Fruit fly (Drosophila melanogaster) whole organism, wandering third instar larva: ENCODE data around the gene pxb.
A peak's percentile ranks its signal among the peaks of the same experiment; 100 is the strongest.

Experiments used
- Abd-B ChIP-seq: fragments of >200 bp; optimal IDR thresholded peaks from 2 replicates; lab custom pipeline; 2017; ENCODE audit warnings: missing biosample characterization, missing genetic modification characterization
- CG32264 ChIP-seq: fragments of 200-800 bp; sonication (Bioruptor generic); optimal IDR thresholded peaks from 2 replicates; lab custom pipeline; 2016; ENCODE audit warnings: missing biosample characterization, missing genetic modification characterization
- CG9705 ChIP-seq: fragments of 200-800 bp; sonication (Bioruptor generic); optimal IDR thresholded peaks from 2 replicates; lab custom pipeline; 2018; ENCODE audit warnings: missing biosample characterization, mild to moderate bottlenecking, missing genetic modification characterization
- CrebA ChIP-seq: fragments of 200-800 bp; sonication (Bioruptor generic); optimal IDR thresholded peaks from 2 replicates; lab custom pipeline; 2016; ENCODE audit warnings: missing biosample characterization, mild to moderate bottlenecking, missing genetic modification characterization, borderline replicate concordance
- Dif ChIP-seq: fragments of 200-275, 200-300 bp; sonication (Bioruptor generic); optimal IDR thresholded peaks from 2 replicates; lab custom pipeline; 2018; ENCODE audit warnings: missing biosample characterization, missing genetic modification characterization; ENCODE audit not compliant: partially characterized antibody
- GATAd ChIP-seq: sonication (Bioruptor generic); optimal IDR thresholded peaks from 2 replicates; lab custom pipeline; 2016; ENCODE audit warnings: missing biosample characterization, missing genetic modification characterization
- HLH106 ChIP-seq: fragments of 200-800 bp; optimal IDR thresholded peaks from 3 replicates; lab custom pipeline; 2019; ENCODE audit warnings: missing biosample characterization, mild to moderate bottlenecking, missing genetic modification characterization, moderate library complexity
- Hnf4 ChIP-seq: fragments of 200-800 bp; sonication (Bioruptor generic); optimal IDR thresholded peaks from 2 replicates; lab custom pipeline; 2016; ENCODE audit warnings: missing biosample characterization, mild to moderate bottlenecking, missing genetic modification characterization
- Hr78 ChIP-seq: fragments of >200 bp; optimal IDR thresholded peaks from 2 replicates; lab custom pipeline; 2017; ENCODE audit warnings: missing biosample characterization, missing genetic modification characterization
- Hr83 ChIP-seq: fragments of 200-300 bp; sonication (Bioruptor generic); optimal IDR thresholded peaks from 2 replicates; lab custom pipeline; 2016; ENCODE audit warnings: missing biosample characterization, mild to moderate bottlenecking, missing genetic modification characterization, moderate library complexity; ENCODE audit not compliant: poor library complexity, severe bottlenecking
- Jra ChIP-seq: sonication (Bioruptor generic); optimal IDR thresholded peaks from 2 replicates; lab custom pipeline; 2016; ENCODE audit warnings: missing biosample characterization, missing genetic modification characterization
- N ChIP-seq: fragments of >200 bp; optimal IDR thresholded peaks from 2 replicates; lab custom pipeline; 2018; ENCODE audit warnings: missing biosample characterization, missing external identifiers, missing genetic modification characterization
- OdsH ChIP-seq: fragments of 200-800 bp; sonication (Bioruptor generic); optimal IDR thresholded peaks from 2 replicates; lab custom pipeline; 2016; ENCODE audit warnings: missing biosample characterization, mild to moderate bottlenecking, missing genetic modification characterization
- Sp1 ChIP-seq: fragments of 200-800 bp; sonication (Bioruptor generic); optimal IDR thresholded peaks from 3 replicates; lab custom pipeline; 2019; ENCODE audit warnings: missing biosample characterization, mild to moderate bottlenecking, missing genetic modification characterization, moderate library complexity
- Vsx2 ChIP-seq: fragments of 200-300, 225-300 bp; sonication (Bioruptor generic); optimal IDR thresholded peaks from 2 replicates; lab custom pipeline; 2018; ENCODE audit warnings: missing biosample characterization, missing genetic modification characterization; ENCODE audit not compliant: partially characterized antibody
- brk ChIP-seq: fragments of 200-800 bp; sonication (Bioruptor generic); optimal IDR thresholded peaks from 2 replicates; lab custom pipeline; 2016; ENCODE audit warnings: missing biosample characterization, mild to moderate bottlenecking, missing genetic modification characterization
- dl ChIP-seq, 2 experiments: fragments of 175-275, 200-275 bp in 1 of 2; fragments of 200-275 bp in 1 of 2; sonication (Bioruptor generic); optimal IDR thresholded peaks; lab custom pipeline; 2018; ENCODE audit warnings: mild to moderate bottlenecking in 2 of 2, missing biosample characterization in 2 of 2, missing genetic modification characterization in 2 of 2, moderate library complexity in 2 of 2; ENCODE audit not compliant: partially characterized antibody in 2 of 2, insufficient read depth in 1 of 2
- dsf ChIP-seq: sonication (Bioruptor generic); optimal IDR thresholded peaks from 2 replicates; lab custom pipeline; 2016; ENCODE audit warnings: missing biosample characterization, missing genetic modification characterization, borderline replicate concordance
- fru ChIP-seq: fragments of 200-800 bp; sonication (Bioruptor generic); optimal IDR thresholded peaks from 3 replicates; lab custom pipeline; 2016; ENCODE audit warnings: missing biosample characterization, mild to moderate bottlenecking, missing genetic modification characterization
- h ChIP-seq: fragments of 200-800 bp; sonication (Bioruptor generic); optimal IDR thresholded peaks from 3 replicates; lab custom pipeline; 2016; ENCODE audit warnings: missing biosample characterization, mild to moderate bottlenecking, missing genetic modification characterization
- lola ChIP-seq: fragments of >200 bp; optimal IDR thresholded peaks from 2 replicates; lab custom pipeline; 2017; ENCODE audit warnings: missing biosample characterization, missing genetic modification characterization
- pan ChIP-seq: fragments of >200 bp; optimal IDR thresholded peaks from 2 replicates; lab custom pipeline; 2017
- psq ChIP-seq: fragments of 200-800 bp; sonication (Bioruptor generic); optimal IDR thresholded peaks from 3 replicates; lab custom pipeline; 2017; ENCODE audit warnings: missing biosample characterization, mild to moderate bottlenecking, missing genetic modification characterization, moderate library complexity
- rgr ChIP-seq: fragments of 200-800 bp; sonication (Bioruptor generic); optimal IDR thresholded peaks from 3 replicates; lab custom pipeline; 2016; ENCODE audit warnings: missing biosample characterization, mild to moderate bottlenecking, missing genetic modification characterization
- sage ChIP-seq: fragments of 200-800 bp; sonication (Bioruptor generic); optimal IDR thresholded peaks from 2 replicates; lab custom pipeline; 2016; ENCODE audit warnings: missing biosample characterization, mild to moderate bottlenecking, missing genetic modification characterization
- sv ChIP-seq: fragments of 200-800 bp; sonication (Bioruptor generic); optimal IDR thresholded peaks from 3 replicates; lab custom pipeline; 2016; ENCODE audit warnings: missing biosample characterization, missing genetic modification characterization
- tai ChIP-seq: sonication (Bioruptor generic); optimal IDR thresholded peaks from 2 replicates; lab custom pipeline; 2016; ENCODE audit warnings: missing biosample characterization, missing genetic modification characterization
- usp ChIP-seq: fragments of >200 bp; optimal IDR thresholded peaks from 2 replicates; lab custom pipeline; 2017; ENCODE audit warnings: missing biosample characterization, missing genetic modification characterization
- woc ChIP-seq: sonication (Bioruptor generic); optimal IDR thresholded peaks from 2 replicates; lab custom pipeline; 2016; ENCODE audit warnings: missing biosample characterization, mild to moderate bottlenecking, missing genetic modification characterization

The pxb gene

DNA sequence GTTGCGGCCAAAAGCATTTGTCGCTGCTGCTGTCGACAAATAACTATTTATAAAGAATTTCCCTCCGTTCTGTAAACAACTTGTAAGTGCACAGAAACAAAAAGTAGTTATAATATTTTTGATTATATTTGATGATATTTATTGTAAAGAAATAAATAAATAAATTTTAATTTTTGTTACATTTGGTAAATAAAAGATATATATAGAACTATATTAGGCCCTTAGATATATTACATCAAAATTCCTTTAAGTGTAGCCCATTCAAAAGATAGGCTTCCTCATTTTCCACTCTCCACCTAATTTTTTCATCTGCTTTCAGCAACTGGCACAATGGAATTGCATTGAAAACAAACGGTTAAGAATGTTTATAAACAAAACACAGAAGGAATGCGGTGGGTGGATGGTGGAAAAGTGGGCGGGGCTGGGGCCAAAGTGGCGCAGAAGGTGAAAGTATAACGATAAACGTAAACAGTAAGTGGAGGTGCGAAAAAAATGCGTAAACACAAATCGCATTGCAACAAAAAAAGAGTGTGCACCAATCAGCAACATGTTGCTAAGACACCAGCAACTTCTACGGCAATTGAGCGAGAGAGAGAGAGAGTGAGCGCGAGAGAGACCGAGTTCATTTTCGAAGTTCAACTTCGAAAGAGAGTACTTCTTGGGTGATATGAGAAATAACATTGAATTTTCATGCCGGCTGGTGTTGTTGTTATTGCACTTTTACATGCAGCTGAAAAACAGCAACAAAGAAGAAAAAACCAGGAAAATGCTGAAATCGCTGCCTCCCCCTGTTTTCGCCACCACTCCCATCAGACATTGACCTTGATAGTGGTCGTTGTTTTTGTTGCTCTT is 1.4 kb upstream of the pxb start:
- TF ChIP-seq Dif (peak; percentile 81), h (GFP tag; lab: Kevin White, UChicago) (no peak), dl (GFP tag; optimal IDR thresholded peaks at IDR 0.05; lab: Kevin White, UChicago; ENCODE audit: insufficient read depth in 1 of 2, partially characterized antibody in 2 of 2) (peak; percentile 59 to 80)

DNA sequence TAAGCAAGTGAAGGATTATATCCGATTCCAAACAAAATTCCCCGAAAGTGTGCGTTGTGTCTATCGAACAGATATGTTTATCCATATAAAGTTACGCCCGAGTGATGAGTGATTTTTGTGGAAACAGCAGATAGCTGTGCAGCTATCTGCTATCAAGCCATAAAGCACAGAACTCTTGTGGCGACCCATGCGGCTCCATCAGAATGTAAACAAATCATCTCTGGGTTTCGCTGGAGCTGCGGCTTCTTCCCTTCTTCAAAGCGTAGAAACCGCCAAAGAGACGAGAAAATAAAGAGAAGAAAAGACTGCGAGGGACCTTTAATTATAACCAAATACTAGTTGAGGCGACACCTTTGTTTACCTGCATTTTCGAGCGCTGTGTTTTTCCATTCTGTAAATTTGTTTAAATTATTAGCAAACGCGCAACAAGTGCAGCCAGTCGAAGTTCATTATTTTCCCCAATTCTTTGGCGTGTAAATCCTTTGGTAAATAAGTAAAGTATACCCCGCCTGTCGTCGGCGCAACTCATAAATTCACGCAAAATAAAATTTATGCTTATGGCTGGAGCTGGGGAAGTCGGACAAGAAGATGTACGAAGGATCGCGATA is 1.0 kb downstream of the pxb start:
- no peak for TF ChIP-seq dl (GFP tag; optimal IDR thresholded peaks at IDR 0.05; lab: Kevin White, UChicago; ENCODE audit: insufficient read depth in 1 of 2, partially characterized antibody in 2 of 2)
- no peak for TF ChIP-seq tai (GFP tag; lab: Kevin White, UChicago)
- TF ChIP-seq psq (GFP tag; lab: Kevin White, UChicago) = no peak
- no peak for TF ChIP-seq HLH106 (tag; lab: Kevin White, UChicago)
- no peak for TF ChIP-seq Jra (GFP tag; lab: Kevin White, UChicago)
- no peak for TF ChIP-seq Hr78 (GFP tag; lab: Kevin White, UChicago)
- no peak for TF ChIP-seq OdsH
- no peak for TF ChIP-seq woc (GFP tag; lab: Kevin White, UChicago)
- no peak for TF ChIP-seq Sp1 (GFP tag; lab: Kevin White, UChicago)
- TF ChIP-seq lola (GFP tag; lab: Kevin White, UChicago) = no peak
- TF ChIP-seq Hr83 (GFP tag; lab: Kevin White, UChicago) = no peak
- no peak for TF ChIP-seq usp (GFP tag; lab: Kevin White, UChicago)
- TF ChIP-seq Abd-B (GFP tag; lab: Kevin White, UChicago) = no peak
- TF ChIP-seq Hnf4 = no peak
- no peak for TF ChIP-seq pan (lab: Kevin White, UChicago)
- TF ChIP-seq, all 38 proteins: peak for 0

DNA sequence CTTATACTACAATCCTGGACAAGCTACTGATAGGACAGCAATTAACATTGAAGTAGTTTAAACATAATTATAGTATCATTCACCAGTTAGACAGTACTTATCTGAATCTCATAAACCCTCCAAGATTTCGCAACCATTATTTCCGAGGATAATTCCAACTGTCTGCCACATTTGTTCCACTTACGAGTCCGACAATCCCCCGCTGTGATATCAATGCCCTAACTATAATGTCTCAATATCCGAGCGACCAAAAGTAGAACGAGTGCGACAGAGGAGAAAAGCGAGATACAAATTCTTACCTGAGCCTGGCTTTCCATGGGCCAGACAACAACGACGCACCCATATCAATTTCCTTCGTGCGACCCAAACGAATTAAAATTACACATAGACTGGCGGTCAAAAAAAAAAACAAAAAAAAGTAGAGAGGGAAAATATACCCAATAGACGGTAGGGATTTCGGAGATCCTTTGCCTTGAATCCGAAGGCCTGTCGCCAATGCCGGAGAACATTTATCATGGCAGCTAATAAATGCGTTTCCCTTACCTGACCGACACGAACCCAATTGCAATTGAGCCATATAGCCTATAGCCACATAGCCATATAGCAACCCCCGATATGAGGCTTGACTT is 3.0 kb downstream of the pxb start:
- TF ChIP-seq CG32264 (GFP tag; lab: Kevin White, UChicago) (no peak), rgr (no peak), CrebA (no peak), brk (no peak), usp (GFP tag; lab: Kevin White, UChicago) (no peak), Dif (no peak), GATAd (no peak), Vsx2 (no peak), psq (GFP tag; lab: Kevin White, UChicago) (no peak)
- TF ChIP-seq, all 38 proteins: peak for 0

DNA sequence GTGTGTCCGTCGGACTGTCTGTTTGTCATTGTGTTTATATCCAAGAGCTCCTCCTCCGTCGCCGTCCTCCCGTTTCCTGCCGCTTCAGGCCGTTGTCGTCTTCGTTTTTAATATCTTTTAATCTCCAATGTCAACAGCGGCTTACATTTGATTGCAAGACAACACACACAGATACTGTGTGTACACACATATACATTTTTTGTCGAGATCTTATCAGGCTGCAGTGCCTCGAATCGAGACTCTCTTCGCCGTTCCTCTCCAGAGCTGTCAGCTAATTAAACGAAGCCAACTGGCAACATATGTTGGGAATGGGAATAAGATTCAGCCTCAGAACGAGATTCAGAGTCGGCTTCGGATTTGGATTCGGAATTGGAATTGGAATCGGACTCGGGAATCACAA is 4.6 kb downstream of the pxb start:
- TF ChIP-seq sv (GFP tag; lab: Kevin White, UChicago) (no peak), N (no peak), pan (lab: Kevin White, UChicago) (no peak), Vsx2 (peak; percentile 24), Abd-B (GFP tag; lab: Kevin White, UChicago) (no peak), dsf (GFP tag; lab: Kevin White, UChicago) (no peak), sage (no peak)

DNA sequence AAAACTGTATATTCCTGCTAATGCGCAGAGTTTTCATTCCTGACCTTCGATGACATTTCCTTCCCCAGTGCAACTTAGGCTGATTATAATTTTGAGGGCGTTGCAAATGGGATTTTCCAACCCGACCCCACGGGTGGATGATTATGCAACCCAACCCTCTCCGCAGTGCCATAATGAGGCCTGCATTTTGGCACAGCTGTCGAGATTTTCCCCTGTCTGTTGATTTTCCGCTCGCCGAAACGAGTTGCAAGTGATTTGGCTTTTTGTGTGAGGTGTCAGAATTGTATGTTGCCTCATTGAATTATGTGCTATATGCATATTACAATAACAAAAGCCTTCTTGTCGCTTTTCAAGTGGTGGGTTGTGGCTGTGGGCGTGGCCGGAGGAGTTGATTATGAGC is 6.3 kb downstream of the pxb start:
- TF ChIP-seq h (GFP tag; lab: Kevin White, UChicago) (no peak), Abd-B (GFP tag; lab: Kevin White, UChicago) (no peak), fru (GFP tag; lab: Kevin White, UChicago) (no peak), sv (GFP tag; lab: Kevin White, UChicago) (no peak), CG9705 (no peak), N (no peak), Hnf4 (no peak)
